Fruit fly (Drosophila melanogaster): Measurements from ENCODE around the gene RpS3.

The RpS3 gene

DNA sequence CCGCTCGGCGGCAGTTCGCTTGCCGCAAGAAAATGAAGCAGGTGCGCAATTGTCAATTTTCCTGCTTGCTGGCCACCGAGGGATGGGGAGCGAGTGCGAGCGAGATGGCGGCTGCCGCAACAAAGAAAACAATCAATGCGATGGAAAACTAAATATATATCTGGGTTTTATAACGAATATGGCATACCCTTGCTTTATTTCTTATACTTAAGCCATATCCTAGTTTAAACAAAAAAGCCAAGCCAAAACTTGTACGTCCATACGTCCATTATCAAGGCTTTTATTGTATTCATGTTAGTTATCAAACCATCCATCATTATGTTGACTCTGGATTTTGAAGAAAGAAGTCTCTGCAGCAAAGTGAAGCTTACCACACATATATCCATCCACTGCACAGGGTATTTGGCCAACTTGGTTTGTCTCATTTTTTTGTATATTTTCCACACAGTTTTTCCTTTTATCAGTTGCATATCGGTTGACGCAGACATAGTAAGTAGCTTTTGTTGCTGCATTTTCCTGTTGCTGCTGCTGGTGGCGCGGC is 32.2 kb downstream of the RpS3 start:
- TF ChIP-seq usp (GFP tag; optimal IDR thresholded peaks at IDR 0.05): no peak
- no peak for TF ChIP-seq EcR (GFP tag; optimal IDR thresholded peaks at IDR 0.05)
- no peak for TF ChIP-seq psq (optimal IDR thresholded peaks at IDR 0.05)
- no peak for TF ChIP-seq CG8478 (optimal IDR thresholded peaks at IDR 0.05)
- no peak for TF ChIP-seq Dll (optimal IDR thresholded peaks at IDR 0.05)
- TF ChIP-seq pan (optimal IDR thresholded peaks at IDR 0.05): no peak

- TF ChIP-seq CG8478 (optimal IDR thresholded peaks at IDR 0.05) (no peak), pan (optimal IDR thresholded peaks at IDR 0.05) (no peak)
Observed at dm6 chr3R:23392235-23392634, 33.6 kb downstream of the RpS3 start.

- TF ChIP-seq EcR (GFP tag; optimal IDR thresholded peaks at IDR 0.05) (no peak), CG8478 (optimal IDR thresholded peaks at IDR 0.05) (no peak), psq (optimal IDR thresholded peaks at IDR 0.05) (no peak), Dll (optimal IDR thresholded peaks at IDR 0.05) (no peak), pan (optimal IDR thresholded peaks at IDR 0.05) (no peak), usp (GFP tag; optimal IDR thresholded peaks at IDR 0.05) (no peak)
Observed at dm6 chr3R:23393507-23393906, 34.9 kb downstream of the RpS3 start.

DNA sequence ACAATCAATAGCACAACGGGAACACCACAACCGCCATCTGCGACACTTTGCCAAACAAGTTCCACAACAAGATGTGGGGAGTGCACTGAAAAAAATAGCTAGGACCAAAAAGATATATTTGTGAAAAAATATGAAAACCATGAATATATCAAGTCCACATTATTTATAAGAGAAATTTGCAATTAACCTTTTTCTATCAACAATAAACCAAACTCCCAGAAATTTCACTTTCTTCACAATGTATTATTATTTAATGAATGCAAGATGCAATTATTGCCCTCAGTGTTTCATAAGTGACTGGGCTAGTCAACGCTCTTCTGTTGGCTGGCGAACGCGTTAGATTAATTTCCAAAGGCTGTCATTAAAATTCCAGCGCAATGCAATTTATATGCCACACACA is 37.1 kb downstream of the RpS3 start:
- TF ChIP-seq psq (optimal IDR thresholded peaks at IDR 0.05): no peak
- TF ChIP-seq Dll (optimal IDR thresholded peaks at IDR 0.05): no peak
- TF ChIP-seq CG8478 (optimal IDR thresholded peaks at IDR 0.05): no peak
- no peak for TF ChIP-seq EcR (GFP tag; optimal IDR thresholded peaks at IDR 0.05)
- TF ChIP-seq pan (optimal IDR thresholded peaks at IDR 0.05): no peak
- TF ChIP-seq usp (GFP tag; optimal IDR thresholded peaks at IDR 0.05): no peak

dm6 chr3R:23396548-23397294 is 38.1 kb downstream of the RpS3 start:
- TF ChIP-seq CG8478 (optimal IDR thresholded peaks at IDR 0.05): no peak
- no peak for TF ChIP-seq usp (GFP tag; optimal IDR thresholded peaks at IDR 0.05)
- no peak for TF ChIP-seq Dll (optimal IDR thresholded peaks at IDR 0.05)
- TF ChIP-seq EcR (GFP tag; optimal IDR thresholded peaks at IDR 0.05): no peak
- TF ChIP-seq pan (optimal IDR thresholded peaks at IDR 0.05): no peak
- TF ChIP-seq psq (optimal IDR thresholded peaks at IDR 0.05): no peak

- TF ChIP-seq pan (optimal IDR thresholded peaks at IDR 0.05): no peak
- no peak for TF ChIP-seq EcR (GFP tag; optimal IDR thresholded peaks at IDR 0.05)
- TF ChIP-seq psq (optimal IDR thresholded peaks at IDR 0.05): no peak
- no peak for TF ChIP-seq usp (GFP tag; optimal IDR thresholded peaks at IDR 0.05)
- no peak for TF ChIP-seq CG8478 (optimal IDR thresholded peaks at IDR 0.05)
- TF ChIP-seq Dll (optimal IDR thresholded peaks at IDR 0.05): no peak
Observed at dm6 chr3R:23398979-23399378, 40.4 kb downstream of the RpS3 start.

DNA sequence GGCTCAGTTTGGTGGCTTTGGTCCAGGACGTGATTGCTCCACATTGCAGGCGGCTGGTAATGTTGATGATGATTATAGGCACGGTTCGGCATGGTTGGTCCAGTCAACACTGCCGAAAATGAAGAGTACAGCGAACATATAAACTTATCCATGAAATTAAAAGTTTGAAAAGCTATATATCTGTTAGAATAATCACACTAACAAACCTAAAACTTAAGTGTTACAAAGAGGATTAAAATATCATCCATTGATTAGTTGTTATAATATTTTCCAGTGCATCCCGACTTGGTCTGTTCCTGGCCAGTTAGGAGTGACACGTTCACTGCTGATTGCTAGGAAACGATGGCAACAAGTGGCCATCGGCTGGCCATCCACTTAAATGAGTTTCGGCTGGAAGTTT is 41.1 kb downstream of the RpS3 start:
- TF ChIP-seq usp (GFP tag; optimal IDR thresholded peaks at IDR 0.05) (no peak), pan (optimal IDR thresholded peaks at IDR 0.05) (no peak), EcR (GFP tag; optimal IDR thresholded peaks at IDR 0.05) (no peak), CG8478 (optimal IDR thresholded peaks at IDR 0.05) (no peak)

- TF ChIP-seq CG8478 (optimal IDR thresholded peaks at IDR 0.05) (no peak), pan (optimal IDR thresholded peaks at IDR 0.05) (no peak), Dll (optimal IDR thresholded peaks at IDR 0.05) (no peak), psq (optimal IDR thresholded peaks at IDR 0.05) (no peak), EcR (GFP tag; optimal IDR thresholded peaks at IDR 0.05) (no peak), usp (GFP tag; optimal IDR thresholded peaks at IDR 0.05) (no peak)
Observed at dm6 chr3R:23401519-23401918, 42.9 kb downstream of the RpS3 start.

- TF ChIP-seq psq (optimal IDR thresholded peaks at IDR 0.05) (no peak), pan (optimal IDR thresholded peaks at IDR 0.05) (no peak), usp (GFP tag; optimal IDR thresholded peaks at IDR 0.05) (no peak), EcR (GFP tag; optimal IDR thresholded peaks at IDR 0.05) (no peak), CG8478 (optimal IDR thresholded peaks at IDR 0.05) (no peak), Dll (optimal IDR thresholded peaks at IDR 0.05) (no peak)
Observed at dm6 chr3R:23402508-23402907, 43.9 kb downstream of the RpS3 start, which contains the start of gene Ir94d. Gene Ir94d (plus strand): TSS chr3R:23402808.

- TF ChIP-seq pan (optimal IDR thresholded peaks at IDR 0.05) (no peak), psq (optimal IDR thresholded peaks at IDR 0.05) (no peak), usp (GFP tag; optimal IDR thresholded peaks at IDR 0.05) (no peak), Dll (optimal IDR thresholded peaks at IDR 0.05) (no peak), CG8478 (optimal IDR thresholded peaks at IDR 0.05) (no peak), EcR (GFP tag; optimal IDR thresholded peaks at IDR 0.05) (no peak)
Observed at dm6 chr3R:23403628-23404027, 45.0 kb downstream of the RpS3 start, which contains the start of gene CG17380. Gene CG17380 (minus strand): TSS chr3R:23403728.

- no peak for TF ChIP-seq psq (optimal IDR thresholded peaks at IDR 0.05)
- no peak for TF ChIP-seq usp (GFP tag; optimal IDR thresholded peaks at IDR 0.05)
- no peak for TF ChIP-seq EcR (GFP tag; optimal IDR thresholded peaks at IDR 0.05)
- TF ChIP-seq CG8478 (optimal IDR thresholded peaks at IDR 0.05): no peak
- TF ChIP-seq Dll (optimal IDR thresholded peaks at IDR 0.05): no peak
Observed at dm6 chr3R:23405209-23405608, 46.6 kb downstream of the RpS3 start, which contains the start of gene Ir94e. Gene Ir94e (plus strand): TSS chr3R:23405509.

- TF ChIP-seq CG8478 (optimal IDR thresholded peaks at IDR 0.05) (no peak), Dll (optimal IDR thresholded peaks at IDR 0.05) (no peak), pan (optimal IDR thresholded peaks at IDR 0.05) (no peak), psq (optimal IDR thresholded peaks at IDR 0.05) (no peak), EcR (GFP tag; optimal IDR thresholded peaks at IDR 0.05) (no peak), usp (GFP tag; optimal IDR thresholded peaks at IDR 0.05) (no peak)
Observed at dm6 chr3R:23407880-23408279, 49.3 kb downstream of the RpS3 start.

All from whole organism.